Fruit fly (Drosophila melanogaster): ENCODE data around the gene Noc2.

DNA sequence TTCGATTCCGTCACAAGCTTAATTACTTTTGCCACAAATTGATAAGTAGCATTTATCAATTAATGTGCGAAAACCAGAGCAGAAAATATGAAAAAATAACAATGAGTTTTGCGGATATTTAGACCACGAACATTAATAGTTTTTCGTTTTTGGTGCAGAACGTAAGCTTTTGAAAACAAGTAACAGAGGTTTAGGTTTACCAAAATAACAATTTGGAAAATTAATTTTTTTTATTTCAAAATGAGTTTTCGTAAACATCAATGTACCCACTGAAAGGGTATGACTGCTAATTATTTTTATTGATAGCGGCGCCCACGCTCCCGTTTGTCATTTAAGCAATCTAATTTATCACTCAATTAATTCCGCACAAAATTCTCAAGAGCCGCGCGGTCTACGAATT, 31.9 kb downstream of the Noc2 start:
- TF ChIP-seq OdsH (GFP tag; optimal IDR thresholded peaks at IDR 0.05) (no peak), spab (GFP tag; optimal IDR thresholded peaks at IDR 0.05) (no peak), lz (GFP tag; optimal IDR thresholded peaks at IDR 0.05) (no peak), CG16779 (tag; optimal IDR thresholded peaks at IDR 0.05) (no peak), CG7368 (GFP tag; optimal IDR thresholded peaks at IDR 0.05) (no peak)

Measured in whole organism, prepupa.